Fruit fly (Drosophila melanogaster) whole organism, prepupa: ENCODE results near the gene CG4004.

Experiments
- CG15336 ChIP-seq: fragments of 200-800 bp; sonication (Bioruptor generic); IDR thresholded peaks from 2 replicates; pipeline ENCODE4 v1.3.6; 2022; ENCODE audit warnings: missing biosample characterization, missing genetic modification characterization
- CG8319 ChIP-seq: fragments of 200-800 bp; sonication (Bioruptor generic); optimal IDR thresholded peaks from 3 replicates; lab custom pipeline; 2016; ENCODE audit warnings: missing biosample characterization, missing genetic modification characterization
- Ets96B ChIP-seq: fragments of 200-800 bp; optimal IDR thresholded peaks from 2 replicates; lab custom pipeline; 2019; ENCODE audit warnings: missing biosample characterization, mild to moderate bottlenecking, missing genetic modification characterization, moderate library complexity
- Lpt ChIP-seq: fragments of 200-800 bp; sonication (Bioruptor generic); optimal IDR thresholded peaks from 3 replicates; lab custom pipeline; 2016; ENCODE audit warnings: missing biosample characterization, missing genetic modification characterization
- OdsH ChIP-seq: fragments of 200-800 bp; sonication (Bioruptor generic); optimal IDR thresholded peaks from 3 replicates; lab custom pipeline; 2016; ENCODE audit warnings: missing biosample characterization, missing genetic modification characterization
- Sox15 ChIP-seq: fragments of 200-800 bp; sonication (Bioruptor generic); optimal IDR thresholded peaks from 3 replicates; lab custom pipeline; 2016; ENCODE audit warnings: missing biosample characterization, missing genetic modification characterization
- acj6 ChIP-seq: fragments of 200-800 bp; sonication (Bioruptor generic); optimal IDR thresholded peaks from 3 replicates; lab custom pipeline; 2016; ENCODE audit warnings: missing biosample characterization, missing genetic modification characterization

dm6 chrX:12719940-12720355 lies 24.1 kb upstream of the CG4004 start:
- TF ChIP-seq Ets96B (tag; lab: Kevin White, UChicago) (no peak), CG8319 (GFP tag; lab: Kevin White, UChicago) (no peak), CG15336 (GFP tag; lab: Robert Waterston, UW) (no peak), OdsH (GFP tag; lab: Kevin White, UChicago) (no peak), Sox15 (GFP tag; lab: Kevin White, UChicago) (no peak), Lpt (GFP tag; lab: Kevin White, UChicago) (no peak), acj6 (GFP tag; lab: Kevin White, UChicago) (no peak)
